Worm (Caenorhabditis elegans) whole organism, L3 larva: ENCODE measurements around the gene cpg-2.

ENCODE experiments used
- R02D3.7 ChIP-seq: fragments of 150-350 bp; optimal IDR thresholded peaks from 2 replicates; lab custom pipeline; 2014; ENCODE audit warnings: missing biosample characterization, missing genetic modification characterization
- ZK546.5 ChIP-seq: sonication (generic microtip); optimal IDR thresholded peaks from 2 replicates; lab custom pipeline; 2017; ENCODE audit warnings: missing biosample characterization, missing genetic modification characterization
- ama-1 ChIP-seq: fragments of 150-350 bp; optimal IDR thresholded peaks from 2 replicates; lab custom pipeline; 2018
- ceh-16 ChIP-seq: sonication (generic microtip); optimal IDR thresholded peaks from 2 replicates; lab custom pipeline; 2017; ENCODE audit warnings: missing biosample characterization, missing genetic modification characterization
- daf-12 ChIP-seq: fragments of 150-350 bp; optimal IDR thresholded peaks from 2 replicates; lab custom pipeline; 2014; ENCODE audit warnings: missing biosample characterization, missing genetic modification reagents, missing genetic modification characterization
- egl-27 ChIP-seq: sonication (generic microtip); optimal IDR thresholded peaks from 4 replicates; lab custom pipeline; 2017; ENCODE audit warnings: missing biosample characterization, missing genetic modification reagents, missing genetic modification characterization
- elt-1 ChIP-seq: fragments of 150-350 bp; optimal IDR thresholded peaks from 2 replicates; lab custom pipeline; 2014; ENCODE audit warnings: missing biosample characterization, missing genetic modification characterization
- elt-2 ChIP-seq: sonication (generic microtip); optimal IDR thresholded peaks from 2 replicates; lab custom pipeline; 2016; ENCODE audit warnings: missing genetic modification reagents, mild to moderate bottlenecking, missing genetic modification characterization, missing compliant biosample characterization
- elt-3 ChIP-seq, 3 experiments: fragments of 150-350 bp in 1 of 3; sonication (generic microtip) in 2 of 3; optimal IDR thresholded peaks; 2 replicates in 2 of 3; 4 replicates in 1 of 3; lab custom pipeline; 2014 to 2017; ENCODE audit warnings: missing biosample characterization in 3 of 3, missing genetic modification characterization in 3 of 3
- eor-1 ChIP-seq, 2 experiments: fragments of 150-350 bp; optimal IDR thresholded peaks; 2 replicates each; lab custom pipeline; 2014 to 2018; ENCODE audit warnings: missing biosample characterization in 2 of 2, missing genetic modification characterization in 2 of 2
- fkh-10 ChIP-seq: sonication (generic microtip); optimal IDR thresholded peaks from 2 replicates; lab custom pipeline; 2017; ENCODE audit warnings: missing biosample characterization, missing genetic modification reagents, missing genetic modification characterization
- fkh-2 ChIP-seq: fragments of 150-350 bp; optimal IDR thresholded peaks from 2 replicates; lab custom pipeline; 2014; ENCODE audit warnings: missing biosample characterization, missing genetic modification reagents, missing genetic modification characterization
- fos-1 ChIP-seq: fragments of 150-350 bp; optimal IDR thresholded peaks from 2 replicates; lab custom pipeline; 2014; ENCODE audit warnings: missing biosample characterization, missing genetic modification characterization
- hmg-11 ChIP-seq: sonication (generic microtip); optimal IDR thresholded peaks from 2 replicates; lab custom pipeline; 2016; ENCODE audit warnings: missing genetic modification characterization, missing compliant biosample characterization
- jun-1 ChIP-seq: fragments of 150-350 bp; optimal IDR thresholded peaks from 2 replicates; lab custom pipeline; 2014; ENCODE audit warnings: missing biosample characterization, missing genetic modification reagents, missing genetic modification characterization
- lin-15B ChIP-seq: fragments of 150-350 bp; optimal IDR thresholded peaks from 2 replicates; lab custom pipeline; 2014; ENCODE audit warnings: missing biosample characterization, missing genetic modification characterization
- lsy-12 ChIP-seq: sonication (generic microtip); optimal IDR thresholded peaks from 2 replicates; lab custom pipeline; 2016; ENCODE audit warnings: mild to moderate bottlenecking, missing genetic modification characterization, missing compliant biosample characterization
- mdl-1 ChIP-seq: fragments of 150-350 bp; optimal IDR thresholded peaks from 2 replicates; lab custom pipeline; 2014; ENCODE audit warnings: missing biosample characterization, missing genetic modification characterization
- nfya-1 ChIP-seq: sonication (generic microtip); optimal IDR thresholded peaks from 2 replicates; lab custom pipeline; 2017; ENCODE audit warnings: missing genetic modification characterization, mild to moderate bottlenecking, missing compliant biosample characterization, antibody characterized with exemption, moderate library complexity; ENCODE audit not compliant: insufficient read depth
- nhr-11 ChIP-seq: fragments of 150-350 bp; optimal IDR thresholded peaks from 2 replicates; lab custom pipeline; 2014; ENCODE audit warnings: missing biosample characterization, missing genetic modification characterization
- nhr-25 ChIP-seq: sonication (generic microtip); optimal IDR thresholded peaks from 2 replicates; lab custom pipeline; 2017; ENCODE audit warnings: missing biosample characterization, missing genetic modification characterization
- nhr-28 ChIP-seq: fragments of 150-350 bp; optimal IDR thresholded peaks from 2 replicates; lab custom pipeline; 2014; ENCODE audit warnings: missing biosample characterization, missing genetic modification characterization
- nhr-43 ChIP-seq: sonication (generic microtip); optimal IDR thresholded peaks from 2 replicates; lab custom pipeline; 2016; ENCODE audit warnings: mild to moderate bottlenecking, missing genetic modification characterization, missing compliant biosample characterization; ENCODE audit not compliant: poor library complexity, severe bottlenecking
- nhr-76 ChIP-seq: fragments of 150-350 bp; sonication (generic microtip); optimal IDR thresholded peaks from 5 replicates; lab custom pipeline; 2014; ENCODE audit warnings: missing biosample characterization, missing genetic modification characterization
- pha-4 ChIP-seq: fragments of 150-350 bp; optimal IDR thresholded peaks from 2 replicates; lab custom pipeline; 2014; ENCODE audit warnings: missing biosample characterization, missing genetic modification reagents, missing genetic modification characterization
- pqm-1 ChIP-seq: fragments of 150-350 bp; optimal IDR thresholded peaks from 2 replicates; lab custom pipeline; 2017; ENCODE audit warnings: missing biosample characterization, missing genetic modification characterization, inconsistent platforms
- sea-2 ChIP-seq: fragments of 150-350 bp; sonication (generic microtip); optimal IDR thresholded peaks from 4 replicates; lab custom pipeline; 2014; ENCODE audit warnings: missing biosample characterization, missing genetic modification reagents, missing genetic modification characterization
- skn-1 ChIP-seq: fragments of 150-350 bp; optimal IDR thresholded peaks from 2 replicates; lab custom pipeline; 2014; ENCODE audit warnings: missing biosample characterization, missing genetic modification characterization
- unc-39 ChIP-seq: sonication (generic microtip); optimal IDR thresholded peaks from 4 replicates; lab custom pipeline; 2017; ENCODE audit warnings: missing biosample characterization, missing genetic modification characterization
- zag-1 ChIP-seq: fragments of 150-350 bp; optimal IDR thresholded peaks from 2 replicates; lab custom pipeline; 2014; ENCODE audit warnings: missing biosample characterization, missing genetic modification characterization
- ztf-4 ChIP-seq: fragments of 150-350 bp; optimal IDR thresholded peaks from 2 replicates; lab custom pipeline; 2014; ENCODE audit warnings: missing biosample characterization, missing genetic modification characterization

Gene cpg-2

ce11 chrIII:7140228-7140710 lies 36.5 kb upstream of the cpg-2 start (continued):
- TF ChIP-seq jun-1 = no peak
- peak; percentile 20 for TF ChIP-seq lsy-12 (tag; lab: Kevin White, UChicago)
- peak; percentile 31 for TF ChIP-seq R02D3.7
- TF ChIP-seq nhr-43 (tag; lab: Kevin White, UChicago) = peak; percentile 43

- no peak for TF ChIP-seq elt-2
- TF ChIP-seq nhr-11 (tag; lab: Kevin White, UChicago) = no peak
- TF ChIP-seq mdl-1 (tag; lab: Kevin White, UChicago) = no peak
- TF ChIP-seq nhr-43 (tag; lab: Kevin White, UChicago) = no peak
- no peak for TF ChIP-seq ceh-16 (tag; lab: Kevin White, UChicago)
- TF ChIP-seq hmg-11 (tag; lab: Kevin White, UChicago) = no peak
- TF ChIP-seq zag-1 = no peak
- TF ChIP-seq skn-1 (tag; lab: Kevin White, UChicago) = no peak
- TF ChIP-seq nhr-76 (tag; lab: Kevin White, UChicago) = no peak
- no peak for TF ChIP-seq fos-1 (tag; lab: Kevin White, UChicago)
- no peak for TF ChIP-seq sea-2
- TF ChIP-seq nfya-1 = no peak
- TF ChIP-seq ama-1 (lab: Kevin White, UChicago) = no peak
- TF ChIP-seq, all 47 proteins: peak for 0
Observed at ce11 chrIII:7138178-7138577, 34.4 kb upstream of the cpg-2 start, which contains the start of gene B0280.11. Gene B0280.11 (minus strand): TSS chrIII:7138278.

ce11 chrIII:7136015-7136414 lies 32.2 kb upstream of the cpg-2 start, which contains the start of gene B0280.17:
Gene B0280.17 (minus strand): TSS chrIII:7136115.
- TF ChIP-seq hmg-11 (tag; lab: Kevin White, UChicago) (no peak), nhr-28 (no peak), egl-27 (tag; lab: Kevin White, UChicago) (no peak), nhr-25 (tag; lab: Kevin White, UChicago) (no peak), eor-1 (tag; optimal IDR thresholded peaks at IDR 0.05; lab: Kevin White, UChicago) (no peak), pqm-1 (tag; lab: Kevin White, UChicago) (no peak), unc-39 (tag; lab: Kevin White, UChicago) (no peak), elt-1 (tag; lab: Kevin White, UChicago) (no peak), sea-2 (no peak), fkh-2 (tag; lab: Kevin White, UChicago) (no peak), fkh-10 (GFP tag; lab: Kevin White, UChicago) (no peak), fos-1 (tag; lab: Kevin White, UChicago) (no peak), ZK546.5 (no peak), ztf-4 (tag; lab: Kevin White, UChicago) (no peak), zag-1 (no peak), nhr-76 (tag; lab: Kevin White, UChicago) (no peak), ceh-16 (tag; lab: Kevin White, UChicago) (no peak), lin-15B (tag; lab: Kevin White, UChicago) (no peak), mdl-1 (tag; lab: Kevin White, UChicago) (no peak), elt-3 (tag; optimal IDR thresholded peaks at IDR 0.05; lab: Kevin White, UChicago) (no peak)
- TF ChIP-seq, all 47 proteins: peak for 0

- TF ChIP-seq nfya-1 (peak; percentile 6), lin-15B (tag; lab: Kevin White, UChicago) (peak; percentile 5), skn-1 (tag; lab: Kevin White, UChicago) (no peak), pha-4 (tag; lab: Kevin White, UChicago) (peak; percentile 31)
Observed at ce11 chrIII:7133559-7133958, 29.8 kb upstream of the cpg-2 start, which contains the start of the genes pot-1 and ggtb-1. Gene pot-1 (minus strand): TSS chrIII:7133678. Gene ggtb-1 (plus strand): TSS chrIII:7133766.

- TF ChIP-seq elt-2 = peak; percentile 25
Observed at ce11 chrIII:7128601-7129000, 24.8 kb upstream of the cpg-2 start, which contains the start of gene viro-2. Gene viro-2 (plus strand): TSS chrIII:7128901.

ce11 chrIII:7124364-7124763 lies 20.6 kb upstream of the cpg-2 start, which contains the start of gene B0280.2:
Gene B0280.2 (plus strand): TSS chrIII:7124664.
- TF ChIP-seq elt-2 (no peak), daf-12 (tag; lab: Kevin White, UChicago) (no peak)
